Fruit fly (Drosophila melanogaster) whole organism, embryonic: Measurements from ENCODE around the gene CG42449.

Experiments used
- ATbp ChIP-seq: fragments of 200-800 bp; sonication (Bioruptor generic); optimal IDR thresholded peaks from 2 replicates; lab custom pipeline; 2017; ENCODE audit warnings: missing biosample characterization, mild to moderate bottlenecking, missing genetic modification characterization, missing genetic modification reagents
- Asciz ChIP-seq: fragments of 200-800 bp; sonication (Bioruptor generic); optimal IDR thresholded peaks from 2 replicates; lab custom pipeline; 2017; ENCODE audit warnings: missing biosample characterization, mild to moderate bottlenecking, missing genetic modification characterization, missing genetic modification reagents
- BEAF-32 ChIP-seq: fragments of 200-800 bp; sonication (Bioruptor generic); optimal IDR thresholded peaks from 3 replicates; lab custom pipeline; 2017; ENCODE audit warnings: missing biosample characterization, missing genetic modification characterization, mild to moderate bottlenecking, moderate library complexity, missing genetic modification reagents
- Bgb ChIP-seq: fragments of 200-800 bp; sonication (Bioruptor generic); IDR thresholded peaks from 2 replicates; pipeline ENCODE4 v1.3.6; 2022; ENCODE audit warnings: missing biosample characterization, missing genetic modification characterization; ENCODE audit not compliant: partially characterized antibody
- CG10147 ChIP-seq: fragments of 200-800 bp; sonication (Bioruptor generic); optimal IDR thresholded peaks from 2 replicates; lab custom pipeline; 2019; ENCODE audit warnings: missing biosample characterization, mild to moderate bottlenecking, missing genetic modification characterization, moderate library complexity
- CG10209 ChIP-seq: fragments of 200-800 bp; sonication (Bioruptor generic); optimal IDR thresholded peaks from 3 replicates; lab custom pipeline; 2017; ENCODE audit warnings: missing biosample characterization, mild to moderate bottlenecking, missing genetic modification characterization, missing genetic modification reagents
- CG10979 ChIP-seq: fragments of 200-800 bp; sonication (Bioruptor generic); optimal IDR thresholded peaks from 2 replicates; lab custom pipeline; 2018; ENCODE audit warnings: missing biosample characterization, mild to moderate bottlenecking, missing genetic modification characterization, moderate library complexity
- CG11085 ChIP-seq: fragments of 200-800 bp; sonication (Bioruptor generic); IDR thresholded peaks from 2 replicates; pipeline ENCODE4 v1.3.6; 2022; ENCODE audit warnings: missing biosample characterization, missing genetic modification characterization
- CG13123 ChIP-seq: fragments of 200-800 bp; sonication (Bioruptor generic); optimal IDR thresholded peaks from 2 replicates; lab custom pipeline; 2016; ENCODE audit warnings: missing biosample characterization, missing genetic modification characterization
- CG13287 ChIP-seq: fragments of 200-800 bp; sonication (Bioruptor generic); IDR thresholded peaks from 2 replicates; pipeline ENCODE4 v1.3.6; 2022; ENCODE audit warnings: missing biosample characterization, missing genetic modification characterization; ENCODE audit not compliant: partially characterized antibody
- CG16863 ChIP-seq: fragments of 200-800 bp; sonication (Bioruptor generic); optimal IDR thresholded peaks from 3 replicates; lab custom pipeline; 2016; ENCODE audit warnings: missing biosample characterization, missing genetic modification characterization
- CG17359 ChIP-seq: fragments of 200-800 bp; sonication (Bioruptor generic); optimal IDR thresholded peaks from 3 replicates; lab custom pipeline; 2018; ENCODE audit warnings: missing biosample characterization, mild to moderate bottlenecking, missing genetic modification characterization, moderate library complexity
- CG2120 ChIP-seq: fragments of 200-800 bp; sonication (Bioruptor generic); optimal IDR thresholded peaks from 3 replicates; lab custom pipeline; 2016; ENCODE audit warnings: missing biosample characterization, missing genetic modification characterization
- CG30431 ChIP-seq: fragments of 200-800 bp; sonication (Bioruptor generic); optimal IDR thresholded peaks from 2 replicates; lab custom pipeline; 2017; ENCODE audit warnings: missing biosample characterization, missing genetic modification characterization
- CG3838 ChIP-seq: fragments of 200-800 bp; sonication (Bioruptor generic); optimal IDR thresholded peaks from 3 replicates; lab custom pipeline; 2016; ENCODE audit warnings: missing biosample characterization, missing genetic modification characterization
- CG4360 ChIP-seq: fragments of 200-800 bp; sonication (Bioruptor generic); IDR thresholded peaks from 2 replicates; pipeline ENCODE4 v1.3.6; 2022; ENCODE audit warnings: missing biosample characterization, missing genetic modification characterization
- CG43689 ChIP-seq: fragments of 200-800 bp; sonication (Bioruptor generic); IDR thresholded peaks from 2 replicates; pipeline ENCODE4 v1.3.6; 2022; ENCODE audit warnings: missing biosample characterization, missing genetic modification characterization
- CG6654 ChIP-seq: fragments of 200-800 bp; sonication (Bioruptor generic); optimal IDR thresholded peaks from 2 replicates; lab custom pipeline; 2017; ENCODE audit warnings: missing biosample characterization, mild to moderate bottlenecking, missing genetic modification characterization
- CG6813 ChIP-seq: fragments of 200-800 bp; sonication (Bioruptor generic); optimal IDR thresholded peaks from 2 replicates; lab custom pipeline; 2017; ENCODE audit warnings: missing biosample characterization, missing genetic modification characterization, mild to moderate bottlenecking, moderate library complexity, missing genetic modification reagents
- CTCF ChIP-seq: fragments of 200-800 bp; sonication (Bioruptor generic); optimal IDR thresholded peaks from 2 replicates; lab custom pipeline; 2017; ENCODE audit warnings: missing biosample characterization, mild to moderate bottlenecking, missing genetic modification characterization, moderate library complexity
- Doc2 ChIP-seq: fragments of 200-800 bp; sonication (Bioruptor generic); IDR thresholded peaks from 2 replicates; pipeline ENCODE4 v1.3.6; 2022; ENCODE audit warnings: missing biosample characterization, missing genetic modification characterization
- Dref ChIP-seq: fragments of 200-800 bp; sonication (Bioruptor generic); IDR thresholded peaks from 2 replicates; pipeline ENCODE4 v1.3.6; 2022; ENCODE audit warnings: missing biosample characterization, missing genetic modification characterization
- Fer3 ChIP-seq: fragments of 200-800 bp; sonication (Bioruptor generic); optimal IDR thresholded peaks from 2 replicates; lab custom pipeline; 2018; ENCODE audit warnings: missing biosample characterization, mild to moderate bottlenecking, missing genetic modification characterization, moderate library complexity
- Gug ChIP-seq: fragments of 200-800 bp; sonication (Bioruptor generic); IDR thresholded peaks from 4 replicates; pipeline ENCODE4 v1.3.6; 2022; ENCODE audit warnings: missing biosample characterization, missing genetic modification characterization
- HmgD ChIP-seq: fragments of 200-800 bp; sonication (Bioruptor generic); optimal IDR thresholded peaks from 3 replicates; lab custom pipeline; 2016; ENCODE audit warnings: missing biosample characterization, missing genetic modification characterization
- NC2α ChIP-seq: fragments of 200-800 bp; sonication (Bioruptor generic); optimal IDR thresholded peaks from 2 replicates; lab custom pipeline; 2016; ENCODE audit warnings: missing biosample characterization, missing genetic modification characterization
- Nf-YC ChIP-seq: fragments of 200-800 bp; optimal IDR thresholded peaks from 3 replicates; lab custom pipeline; 2019; ENCODE audit warnings: missing biosample characterization, mild to moderate bottlenecking, missing genetic modification characterization, moderate library complexity
- Rx ChIP-seq: fragments of 200-800 bp; sonication (Bioruptor generic); IDR thresholded peaks from 2 replicates; pipeline ENCODE4 v1.3.6; 2022; ENCODE audit warnings: missing biosample characterization, missing genetic modification characterization
- Stat92E ChIP-seq, 3 experiments: fragments of >200 bp in 2 of 3; fragments of 200-800 bp in 1 of 3; sonication (Bioruptor generic) in 1 of 3; optimal IDR thresholded peaks; 2 replicates each; lab custom pipeline; 2017 to 2019; ENCODE audit warnings: missing biosample characterization in 3 of 3, missing genetic modification characterization in 3 of 3, mild to moderate bottlenecking in 1 of 3, moderate library complexity in 1 of 3
- Usf ChIP-seq: fragments of 200-800 bp; sonication (Bioruptor generic); optimal IDR thresholded peaks from 2 replicates; lab custom pipeline; 2017; ENCODE audit warnings: missing genotype, missing biosample characterization, missing genetic modification characterization
- bab2 ChIP-seq: fragments of 200-800 bp; sonication (Bioruptor generic); optimal IDR thresholded peaks from 2 replicates; lab custom pipeline; 2016; ENCODE audit warnings: missing biosample characterization, missing genetic modification characterization
- btn ChIP-seq: fragments of 200-800 bp; sonication (Bioruptor generic); optimal IDR thresholded peaks from 2 replicates; lab custom pipeline; 2016; ENCODE audit warnings: missing biosample characterization, missing genetic modification characterization
- cad ChIP-seq: fragments of >200 bp; optimal IDR thresholded peaks from 2 replicates; lab custom pipeline; 2017; ENCODE audit warnings: missing biosample characterization, missing genetic modification characterization
- ci ChIP-seq: fragments of 200-800 bp; sonication (Bioruptor generic); IDR thresholded peaks from 3 replicates; pipeline ENCODE4 v1.3.6; 2022; ENCODE audit warnings: missing biosample characterization, missing genetic modification characterization
- da ChIP-seq: fragments of 200-800 bp; sonication (Bioruptor generic); optimal IDR thresholded peaks from 2 replicates; lab custom pipeline; 2016; ENCODE audit warnings: missing biosample characterization, missing genetic modification characterization
- dan ChIP-seq: fragments of 200-800 bp; sonication (Bioruptor generic); IDR thresholded peaks from 2 replicates; pipeline ENCODE4 v1.3.6; 2022; ENCODE audit warnings: missing biosample characterization, missing genetic modification characterization
- ewg ChIP-seq: fragments of 200-800 bp; sonication (Bioruptor generic); optimal IDR thresholded peaks from 3 replicates; lab custom pipeline; 2017; ENCODE audit warnings: mild to moderate bottlenecking, missing biosample characterization, missing genetic modification reagents, missing genetic modification characterization
- fd102C ChIP-seq: fragments of 200-800 bp; sonication (Bioruptor generic); optimal IDR thresholded peaks from 2 replicates; lab custom pipeline; 2018; ENCODE audit warnings: missing biosample characterization, mild to moderate bottlenecking, missing genetic modification characterization, moderate library complexity
- insv ChIP-seq, 2 experiments: fragments of 200-800 bp; sonication (Bioruptor generic); optimal IDR thresholded peaks; 3 replicates each; lab custom pipeline; 2016 to 2018; ENCODE audit warnings: missing biosample characterization in 2 of 2, missing genetic modification characterization in 2 of 2
- kah ChIP-seq: fragments of 200-800 bp; sonication (Bioruptor generic); optimal IDR thresholded peaks from 2 replicates; lab custom pipeline; 2018; ENCODE audit warnings: missing biosample characterization, mild to moderate bottlenecking, missing genetic modification characterization
- lab ChIP-seq: fragments of 200-800 bp; sonication (Bioruptor generic); optimal IDR thresholded peaks from 3 replicates; lab custom pipeline; 2017; ENCODE audit warnings: missing biosample characterization, missing genetic modification characterization, mild to moderate bottlenecking, moderate library complexity, missing genetic modification reagents
- lilli ChIP-seq: fragments of 200-800 bp; sonication (Bioruptor generic); optimal IDR thresholded peaks from 3 replicates; lab custom pipeline; 2016; ENCODE audit warnings: missing biosample characterization, missing genetic modification characterization
- pb ChIP-seq: fragments of 200-800 bp; sonication (Bioruptor generic); optimal IDR thresholded peaks from 3 replicates; lab custom pipeline; 2016; ENCODE audit warnings: missing biosample characterization, missing genetic modification characterization
- sc ChIP-seq, 3 experiments: fragments of >200 bp in 2 of 3; fragments of 200-800 bp in 1 of 3; sonication (Bioruptor generic) in 1 of 3; optimal IDR thresholded peaks; 2 replicates in 2 of 3; 3 replicates in 1 of 3; lab custom pipeline; 2017; ENCODE audit warnings: mild to moderate bottlenecking in 1 of 3, missing biosample characterization in 1 of 3, missing genetic modification characterization in 1 of 3, missing genetic modification reagents in 1 of 3
- sens ChIP-seq: fragments of 200-800 bp; sonication (Bioruptor generic); peaks from one replicate; lab custom pipeline; 2016; ENCODE audit warnings: missing biosample characterization, missing genetic modification characterization
- so ChIP-seq: fragments of 200-800 bp; sonication (Bioruptor generic); IDR thresholded peaks from 3 replicates; pipeline ENCODE4 v1.3.6; 2022; ENCODE audit warnings: missing biosample characterization, missing genetic modification characterization
- sob ChIP-seq: fragments of 200-800 bp; sonication (Bioruptor generic); IDR thresholded peaks from 2 replicates; pipeline ENCODE4 v1.3.6; 2022; ENCODE audit warnings: missing biosample characterization, missing genetic modification characterization
- stc ChIP-seq: fragments of 200-800 bp; sonication (Bioruptor generic); IDR thresholded peaks from 2 replicates; pipeline ENCODE4 v1.3.6; 2022; ENCODE audit warnings: missing biosample characterization, missing genetic modification characterization
- toy ChIP-seq: fragments of 200-800 bp; sonication (Bioruptor generic); IDR thresholded peaks from 2 replicates; pipeline ENCODE4 v1.3.6; 2022; ENCODE audit warnings: missing biosample characterization, missing genetic modification characterization
- zfh1 ChIP-seq: fragments of 200-800 bp; sonication (Bioruptor generic); IDR thresholded peaks from 3 replicates; pipeline ENCODE4 v1.3.6; 2022; ENCODE audit warnings: missing biosample characterization, missing genetic modification characterization

CG42449 gene

DNA sequence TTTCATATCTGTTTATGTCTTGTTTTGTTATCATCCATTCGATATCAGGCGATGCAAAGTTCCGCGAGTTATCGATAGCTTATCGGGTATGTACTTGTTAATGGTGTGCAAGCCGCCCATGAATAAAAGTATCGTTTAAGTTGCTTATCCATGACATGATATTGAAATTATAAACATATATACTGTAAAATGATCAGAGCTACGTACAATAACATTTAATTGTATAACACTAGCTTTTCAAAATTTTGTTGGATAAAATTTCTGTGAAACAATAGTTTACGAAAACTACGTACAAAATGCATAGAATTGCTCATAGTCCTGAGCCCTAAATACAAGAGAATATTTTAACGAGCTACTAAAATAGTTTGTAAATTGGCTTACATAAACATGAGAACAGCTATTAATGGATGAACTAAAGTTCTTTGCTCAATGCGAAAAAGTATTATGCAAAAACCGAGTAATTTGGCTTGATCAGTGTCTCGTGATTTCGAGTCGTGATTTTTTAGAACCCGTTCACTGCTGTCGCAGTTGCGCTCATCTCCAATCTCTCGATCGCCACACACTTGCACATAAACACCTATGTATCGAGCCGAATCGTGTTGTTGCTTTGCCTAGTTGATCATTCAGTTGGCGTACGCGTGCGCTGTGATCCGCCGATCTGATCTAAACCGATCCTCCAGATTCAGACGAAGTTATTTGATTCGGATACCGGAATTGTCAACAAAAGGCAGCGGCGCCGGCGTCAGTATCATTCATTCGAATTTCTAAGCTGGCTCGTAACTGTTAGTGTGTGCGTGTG lies 6.6 kb downstream of the CG42449 start, which contains the start of the genes PGAP1 and cv (continued):
- TF ChIP-seq CG10147 (GFP tag; lab: Kevin White, UChicago) (no peak), CG10209 (GFP tag; lab: Kevin White, UChicago) (no peak), dan (GFP tag; lab: Robert Waterston, UW) (no peak), NC2α (GFP tag; lab: Kevin White, UChicago) (no peak), Bgb (GFP tag; lab: Robert Waterston, UW) (peak; percentile 76), lab (GFP tag; lab: Kevin White, UChicago) (no peak), da (no peak), bab2 (GFP tag; lab: Kevin White, UChicago) (no peak), CG43689 (GFP tag; lab: Robert Waterston, UW) (no peak), pb (GFP tag; lab: Kevin White, UChicago) (no peak), kah (GFP tag; lab: Kevin White, UChicago) (no peak), Gug (GFP tag; lab: Robert Waterston, UW) (no peak), so (GFP tag; lab: Robert Waterston, UW) (no peak), cad (GFP tag; lab: Kevin White, UChicago) (no peak), CG3838 (GFP tag; lab: Kevin White, UChicago) (no peak), Stat92E (GFP tag; optimal IDR thresholded peaks at IDR 0.05; lab: Kevin White, UChicago) (no peak), sc (optimal IDR thresholded peaks at IDR 0.05; lab: Kevin White, UChicago) (no peak), sc (GFP tag; optimal IDR thresholded peaks at IDR 0.05; lab: Kevin White, UChicago) (no peak), ewg (GFP tag; lab: Kevin White, UChicago) (no peak), CG17359 (tag; lab: Kevin White, UChicago) (no peak), Doc2 (no peak), sob (GFP tag; lab: Robert Waterston, UW) (no peak), lilli (peak; percentile 58), btn (no peak), fd102C (no peak), CG4360 (GFP tag; lab: Robert Waterston, UW) (no peak), CG6813 (GFP tag; lab: Kevin White, UChicago) (no peak), CTCF (GFP tag; lab: Kevin White, UChicago) (no peak), BEAF-32 (GFP tag; lab: Kevin White, UChicago) (peak; percentile 86), stc (GFP tag; lab: Robert Waterston, UW) (no peak), Dref (GFP tag; lab: Robert Waterston, UW) (peak; percentile 80), ATbp (GFP tag; lab: Kevin White, UChicago) (no peak), CG10979 (tag; lab: Kevin White, UChicago) (no peak), CG16863 (GFP tag; lab: Kevin White, UChicago) (peak; percentile 99), Rx (no peak), CG30431 (GFP tag; lab: Kevin White, UChicago) (no peak), zfh1 (0 out of 3 replicates have a peak, but pooled peaks have one; percentile 6), Fer3 (tag; lab: Kevin White, UChicago) (no peak), Nf-YC (tag; lab: Kevin White, UChicago) (no peak), CG2120 (GFP tag; lab: Kevin White, UChicago) (peak; percentile 63), insv (GFP tag; optimal IDR thresholded peaks at IDR 0.05; lab: Kevin White, UChicago) (no peak), CG13123 (GFP tag; lab: Kevin White, UChicago) (no peak), toy (no peak), CG13287 (peak; percentile 80), ci (GFP tag; lab: Robert Waterston, UW) (peak; percentile 11; the same call in 1 of the 3 replicates), CG6654 (GFP tag; lab: Kevin White, UChicago) (no peak), CG11085 (GFP tag; lab: Robert Waterston, UW) (no peak), HmgD (GFP tag; lab: Kevin White, UChicago) (no peak), sens (GFP tag; lab: Kevin White, UChicago) (peak; percentile 87), Usf (GFP tag; lab: Kevin White, UChicago) (no peak), Asciz (no peak)
